Worm (Caenorhabditis elegans) whole organism, early embryonic: ENCODE results near the gene mys-1.
"Not testable (repeated sequence)": the region's sequence is repeated elsewhere in the genome, so short reads cannot be mapped to it uniquely, and the experiment has no call there.

Source experiments
- B0310.2 ChIP-seq: sonication (generic microtip); optimal IDR thresholded peaks from 2 replicates; lab custom pipeline; 2016; ENCODE audit warnings: mild to moderate bottlenecking, missing genetic modification characterization, missing compliant biosample characterization
- F13C5.2 ChIP-seq: sonication (generic microtip); optimal IDR thresholded peaks from 2 replicates; lab custom pipeline; 2017; ENCODE audit warnings: mild to moderate bottlenecking, missing genetic modification characterization, inconsistent platforms, missing compliant biosample characterization
- aly-1 ChIP-seq: sonication (generic microtip); optimal IDR thresholded peaks from 2 replicates; lab custom pipeline; 2016; ENCODE audit warnings: missing genetic modification characterization, missing compliant biosample characterization
- ama-1 ChIP-seq: fragments of 150-350 bp; optimal IDR thresholded peaks from 2 replicates; lab custom pipeline; 2014
- ceh-13 ChIP-seq: fragments of 200-800 bp; sonication (Bioruptor generic); optimal IDR thresholded peaks from 2 replicates; lab custom pipeline; 2018; ENCODE audit warnings: mild to moderate bottlenecking, missing genetic modification characterization, missing compliant biosample characterization
- ceh-36 ChIP-seq: sonication (generic microtip); optimal IDR thresholded peaks from 2 replicates; lab custom pipeline; 2016; ENCODE audit warnings: missing genetic modification characterization, inconsistent platforms, missing compliant biosample characterization
- ets-7 ChIP-seq: sonication (generic microtip); optimal IDR thresholded peaks from 2 replicates; lab custom pipeline; 2016; ENCODE audit warnings: missing genotype, missing genetic modification characterization, missing compliant biosample characterization
- flt-1 ChIP-seq: fragments of 200-800 bp; sonication (Bioruptor generic); IDR thresholded peaks from 2 replicates; pipeline ENCODE4 v1.3.6; 2022; ENCODE audit warnings: missing genetic modification characterization, missing compliant biosample characterization
- hmbx-1 ChIP-seq: sonication (generic microtip); optimal IDR thresholded peaks from 2 replicates; lab custom pipeline; 2016; ENCODE audit warnings: mild to moderate bottlenecking, missing genetic modification characterization, missing compliant biosample characterization
- hmg-4 ChIP-seq: fragments of 200-800 bp; sonication (Bioruptor generic); optimal IDR thresholded peaks from 2 replicates; lab custom pipeline; 2018; ENCODE audit warnings: mild to moderate bottlenecking, missing genetic modification characterization, missing compliant biosample characterization
- hnd-1 ChIP-seq: sonication (generic microtip); optimal IDR thresholded peaks from 2 replicates; lab custom pipeline; 2016; ENCODE audit warnings: missing genetic modification characterization, missing compliant biosample characterization
- pes-1 ChIP-seq: fragments of 200-800 bp; sonication (Bioruptor generic); IDR thresholded peaks from 2 replicates; pipeline ENCODE4 v1.3.6; 2022; ENCODE audit warnings: missing genetic modification reagents, missing genetic modification characterization, missing compliant biosample characterization
- scrt-1 ChIP-seq: fragments of 200-800 bp; sonication (Bioruptor generic); IDR thresholded peaks from 2 replicates; pipeline ENCODE4 v1.3.6; 2022; ENCODE audit warnings: missing genetic modification characterization, missing compliant biosample characterization
- sea-1 ChIP-seq: fragments of 200-800 bp; sonication (Bioruptor generic); conservative IDR thresholded peaks from 2 replicates; pipeline ENCODE4 v1.3.6; 2022; ENCODE audit warnings: missing genetic modification characterization, missing compliant biosample characterization
- tbx-11 ChIP-seq: fragments of 200-800 bp; sonication (Bioruptor generic); IDR thresholded peaks from 2 replicates; pipeline ENCODE4 v1.3.6; 2022; ENCODE audit warnings: missing genetic modification characterization, missing compliant biosample characterization
- tbx-37 ChIP-seq: fragments of 200-800 bp; sonication (Bioruptor generic); conservative IDR thresholded peaks from 2 replicates; pipeline ENCODE4 v1.3.6; 2022; ENCODE audit warnings: missing genetic modification reagents, missing genetic modification characterization, missing compliant biosample characterization
- tra-4 ChIP-seq: sonication (generic microtip); optimal IDR thresholded peaks from 2 replicates; lab custom pipeline; 2017; ENCODE audit warnings: missing genetic modification characterization, missing compliant biosample characterization

mys-1 gene

DNA sequence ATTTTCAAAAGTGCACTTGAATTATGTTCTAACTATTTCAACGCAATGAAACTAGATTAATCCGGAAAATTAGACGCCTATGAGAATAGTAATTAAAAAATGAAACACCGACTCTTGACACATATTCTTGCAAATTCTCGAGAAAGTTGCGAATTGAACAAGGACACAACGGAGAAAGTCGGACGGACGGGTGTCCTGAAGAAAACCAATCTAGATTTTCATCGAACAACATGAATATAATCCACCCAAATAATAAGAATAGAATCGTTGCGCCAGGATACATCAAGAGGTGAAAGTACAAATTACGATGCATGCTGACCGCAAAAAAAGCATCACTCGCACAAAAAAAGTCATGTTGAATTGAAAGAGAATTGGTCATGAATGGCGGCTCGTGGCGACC lies 15.6 kb downstream of the mys-1 start:
- TF ChIP-seq hmbx-1 (no peak), ceh-36 (no peak), aly-1 (tag; lab: Kevin White, UChicago) (no peak)

DNA sequence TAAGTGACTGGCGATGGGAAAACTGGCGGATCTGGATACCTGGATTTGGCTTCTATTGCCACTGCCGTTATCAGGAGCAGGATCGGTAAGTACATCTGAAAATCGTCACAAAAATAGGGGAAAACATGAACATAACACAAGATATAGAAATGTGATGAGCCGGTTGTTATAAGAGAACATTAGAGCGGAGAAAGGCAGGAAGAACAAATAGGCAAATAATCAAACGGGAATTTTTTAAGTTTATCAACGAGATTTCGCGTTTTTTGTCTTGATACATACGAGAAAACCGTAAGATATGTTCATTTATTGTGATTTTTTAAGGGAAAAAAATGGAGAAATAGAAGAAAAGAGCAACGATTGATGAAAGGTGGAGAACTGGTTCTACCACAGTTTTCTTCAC lies 19.2 kb downstream of the mys-1 start, which contains the start of gene Y57E12AR.1:
Y57E12AR.1 (minus strand) TSS at position 101 of the 400 bp plus-strand sequence.
- no peak for TF ChIP-seq scrt-1 (GFP tag; lab: Robert Waterston, UW)
- no peak for TF ChIP-seq F13C5.2 (tag; lab: Kevin White, UChicago)
- no peak for TF ChIP-seq hmbx-1
- TF ChIP-seq ama-1 = no peak
- TF ChIP-seq tra-4 (tag; lab: Kevin White, UChicago) = no peak

DNA sequence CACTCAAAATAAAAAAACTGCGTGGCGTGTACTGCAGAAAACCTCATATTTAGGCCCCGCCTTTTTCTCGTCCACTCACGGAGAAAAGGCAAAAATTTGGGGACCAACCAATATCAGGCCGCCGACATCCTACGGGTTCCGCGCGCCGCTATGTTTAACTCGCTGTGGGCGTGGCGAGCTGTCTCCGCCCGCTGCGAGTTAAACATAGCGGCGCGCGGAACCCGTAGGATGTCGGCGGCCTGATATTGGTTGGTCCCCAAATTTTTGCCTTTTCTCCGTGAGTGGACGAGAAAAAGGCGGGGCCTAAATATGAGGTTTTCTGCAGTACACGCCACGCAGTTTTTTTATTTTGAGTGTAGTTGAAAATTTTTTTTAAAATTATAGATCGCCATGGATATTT lies 21.7 kb downstream of the mys-1 start, which contains the start of gene tmem-258:
tmem-258 (plus strand) TSS at position 385 of the 400 bp plus-strand sequence.
- not testable (repeated sequence) for TF ChIP-seq tbx-37; ceh-36; sea-1 (GFP tag; lab: Robert Waterston, UW)

DNA sequence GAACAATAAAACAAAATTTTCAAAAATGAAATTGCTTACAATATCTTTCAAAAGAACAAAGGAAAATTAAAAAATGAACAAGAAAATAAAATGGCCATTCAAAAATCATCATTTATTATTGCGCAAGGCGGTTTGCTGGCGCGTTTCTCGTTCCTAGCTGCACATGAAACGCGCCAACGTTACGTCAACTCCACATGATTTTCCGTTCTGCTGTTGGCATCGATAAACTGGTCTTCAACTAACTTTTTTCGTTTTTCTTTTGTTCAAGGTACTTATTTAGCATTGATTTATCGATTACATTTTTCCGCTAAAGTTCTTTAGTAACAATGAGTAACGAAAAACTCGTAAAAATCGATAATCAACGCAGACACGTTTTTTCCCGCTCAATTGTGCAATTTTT lies 24.1 kb downstream of the mys-1 start, which contains the start of the genes Y57E12AL.6 and Y57E12AL.1:
Y57E12AL.6 (minus strand) TSS at position 75 of the 400 bp plus-strand sequence.
Y57E12AL.1 (plus strand) TSS at position 135 of the 400 bp plus-strand sequence.
- TF ChIP-seq scrt-1 (GFP tag; lab: Robert Waterston, UW) (0 out of 2 replicates have a peak, but pooled peaks have one; percentile 48), hmbx-1 (no peak), tbx-37 (0 out of 2 replicates have a peak, but pooled peaks have one; percentile 39), hmg-4 (GFP tag; lab: Kevin White, UChicago) (peak; percentile 21), tra-4 (tag; lab: Kevin White, UChicago) (no peak), tbx-11 (peak; percentile 66; the same call in 1 of the 2 replicates), ceh-36 (peak; percentile 53), ets-7 (tag; lab: Kevin White, UChicago) (no peak), pes-1 (GFP tag; lab: Robert Waterston, UW) (peak; percentile 75), hnd-1 (peak; percentile 22), aly-1 (tag; lab: Kevin White, UChicago) (peak; percentile 51), B0310.2 (tag; lab: Kevin White, UChicago) (no peak), ama-1 (no peak), sea-1 (GFP tag; lab: Robert Waterston, UW) (no peak), flt-1 (GFP tag; lab: Robert Waterston, UW) (peak; percentile 53; the same call in 1 of the 2 replicates), ceh-13 (peak; percentile 13), F13C5.2 (tag; lab: Kevin White, UChicago) (peak; percentile 70)

DNA sequence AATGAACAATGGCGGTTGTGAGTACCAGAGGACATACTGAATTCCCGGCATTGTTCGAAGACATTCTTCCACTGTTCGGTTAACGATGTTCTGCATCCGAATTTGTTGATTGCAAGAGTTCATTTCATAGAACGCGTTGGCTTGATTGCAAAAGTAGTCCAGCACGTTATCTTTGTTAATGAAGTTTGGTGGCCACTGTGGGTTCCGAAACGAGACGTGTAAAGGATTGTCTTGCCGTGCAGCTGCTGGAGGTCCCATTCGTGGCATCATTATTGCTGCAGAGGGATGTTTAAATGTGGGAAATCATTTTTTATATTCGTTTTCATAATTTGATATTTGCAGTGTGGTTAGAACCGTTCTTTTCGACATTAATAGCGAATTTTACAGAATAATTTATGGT lies 25.1 kb downstream of the mys-1 start, which contains the start of gene mdt-6:
mdt-6 (minus strand) TSS at position 275 of the 400 bp plus-strand sequence.
- TF ChIP-seq hmbx-1 = no peak
- no peak for TF ChIP-seq ama-1
- TF ChIP-seq tra-4 (tag; lab: Kevin White, UChicago) = no peak
- TF ChIP-seq hmg-4 (GFP tag; lab: Kevin White, UChicago) = no peak
- TF ChIP-seq tbx-11 = no peak
- TF ChIP-seq ceh-36 = no peak

DNA sequence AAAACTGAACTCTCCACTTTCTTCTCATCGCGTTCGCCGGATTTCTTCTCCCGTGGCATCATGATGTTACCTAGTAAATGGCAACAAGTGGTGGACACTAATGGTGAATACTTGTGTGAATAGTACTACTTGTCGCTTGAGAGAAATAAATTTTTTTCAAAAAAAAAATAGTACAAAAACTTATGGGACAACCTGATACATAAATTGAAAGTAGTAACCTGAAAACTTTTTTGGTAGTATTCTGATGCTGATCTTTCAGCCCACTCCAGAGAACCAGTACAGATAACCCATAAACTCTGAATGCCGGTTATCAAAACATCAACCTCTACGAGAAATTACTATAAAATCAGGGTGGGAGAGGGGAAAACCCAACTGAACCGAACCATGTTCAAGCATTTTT lies 26.7 kb downstream of the mys-1 start, which contains the start of gene Y57E12AL.2:
Y57E12AL.2 (plus strand) TSS at position 301 of the 400 bp plus-strand sequence.
- not testable (repeated sequence) for TF ChIP-seq sea-1 (GFP tag; lab: Robert Waterston, UW); F13C5.2 (tag; lab: Kevin White, UChicago); hmg-4 (GFP tag; lab: Kevin White, UChicago)

DNA sequence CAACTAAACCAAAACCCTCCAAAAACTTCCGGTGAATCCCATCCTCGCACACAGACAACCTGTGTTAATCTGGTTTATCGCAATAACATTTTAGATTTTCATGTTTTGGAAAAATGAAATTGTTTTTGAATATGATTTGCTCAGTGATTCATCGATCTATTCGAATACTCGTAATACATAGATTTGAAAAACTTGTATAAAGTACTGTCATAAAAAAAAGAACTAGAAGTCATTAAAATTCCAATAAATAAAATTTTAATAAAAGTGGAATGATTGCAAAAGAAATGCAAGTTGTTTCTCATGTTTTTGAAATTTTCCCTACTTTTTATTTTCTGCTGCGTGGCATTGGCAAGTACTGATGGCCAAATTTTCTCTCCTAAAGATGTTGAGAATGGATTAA lies 29.9 kb downstream of the mys-1 start, which contains the start of gene spig-8:
spig-8 (plus strand) TSS at position 301 of the 400 bp plus-strand sequence.
- TF ChIP-seq hmg-4 (GFP tag; lab: Kevin White, UChicago) (no peak), hmbx-1 (no peak), ets-7 (tag; lab: Kevin White, UChicago) (no peak), tbx-11 (no peak), ceh-36 (no peak), tbx-37 (no peak), sea-1 (GFP tag; lab: Robert Waterston, UW) (no peak), ama-1 (no peak)

DNA sequence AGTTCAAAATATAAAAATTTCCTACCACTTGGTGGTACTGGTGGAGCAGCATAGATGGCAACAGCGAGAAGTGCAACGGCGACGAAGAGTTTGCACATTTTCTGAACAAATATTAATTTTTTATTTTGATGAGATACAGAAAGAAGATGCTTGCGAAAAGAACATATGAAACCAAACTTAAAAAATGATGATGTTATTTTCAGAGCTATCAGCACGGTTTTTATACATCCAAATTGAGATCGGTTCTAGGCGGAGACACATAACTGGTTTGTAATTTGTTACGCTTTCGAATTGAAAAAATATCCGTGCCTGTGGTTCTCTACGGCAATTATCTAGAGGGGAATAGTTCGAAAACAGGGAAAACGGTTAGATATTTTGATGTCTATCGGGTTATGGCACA lies 31.4 kb downstream of the mys-1 start, which contains the start of gene txt-17:
txt-17 (minus strand) TSS at position 101 of the 400 bp plus-strand sequence.
- TF ChIP-seq hmg-4 (GFP tag; lab: Kevin White, UChicago) = no peak
- no peak for TF ChIP-seq hnd-1
- no peak for TF ChIP-seq aly-1 (tag; lab: Kevin White, UChicago)
- TF ChIP-seq scrt-1 (GFP tag; lab: Robert Waterston, UW) = no peak
- TF ChIP-seq tbx-11 = no peak
- TF ChIP-seq tra-4 (tag; lab: Kevin White, UChicago) = no peak
- TF ChIP-seq B0310.2 (tag; lab: Kevin White, UChicago) = no peak
- TF ChIP-seq ceh-13 = no peak
- TF ChIP-seq ceh-36 = no peak
- TF ChIP-seq pes-1 (GFP tag; lab: Robert Waterston, UW) = no peak
- no peak for TF ChIP-seq sea-1 (GFP tag; lab: Robert Waterston, UW)
- TF ChIP-seq hmbx-1 = no peak
- no peak for TF ChIP-seq ets-7 (tag; lab: Kevin White, UChicago)
- no peak for TF ChIP-seq ama-1
- TF ChIP-seq tbx-37 = no peak
- TF ChIP-seq flt-1 (GFP tag; lab: Robert Waterston, UW) = no peak
